Worm (Caenorhabditis elegans) whole organism, L3 larva: ENCODE results near the gene F29A7.6.

Experiments used
- R02D3.7 ChIP-seq: fragments of 150-350 bp; optimal IDR thresholded peaks from 2 replicates; lab custom pipeline; 2014; ENCODE audit warnings: missing biosample characterization, missing genetic modification characterization
- ama-1 ChIP-seq: fragments of 150-350 bp; optimal IDR thresholded peaks from 2 replicates; lab custom pipeline; 2018
- ceh-82 ChIP-seq: fragments of 150-350 bp; optimal IDR thresholded peaks from 2 replicates; lab custom pipeline; 2014; ENCODE audit warnings: missing biosample characterization, missing genetic modification characterization
- ceh-9 ChIP-seq: sonication (generic microtip); optimal IDR thresholded peaks from 2 replicates; lab custom pipeline; 2018; ENCODE audit warnings: missing biosample characterization, missing genetic modification characterization
- daf-12 ChIP-seq: fragments of 150-350 bp; optimal IDR thresholded peaks from 2 replicates; lab custom pipeline; 2014; ENCODE audit warnings: missing biosample characterization, missing genetic modification reagents, missing genetic modification characterization
- fkh-10 ChIP-seq: sonication (generic microtip); optimal IDR thresholded peaks from 2 replicates; lab custom pipeline; 2017; ENCODE audit warnings: missing biosample characterization, missing genetic modification reagents, missing genetic modification characterization
- mdl-1 ChIP-seq: fragments of 150-350 bp; optimal IDR thresholded peaks from 2 replicates; lab custom pipeline; 2014; ENCODE audit warnings: missing biosample characterization, missing genetic modification characterization
- nhr-11 ChIP-seq: fragments of 150-350 bp; optimal IDR thresholded peaks from 2 replicates; lab custom pipeline; 2014; ENCODE audit warnings: missing biosample characterization, missing genetic modification characterization
- nhr-237 ChIP-seq: fragments of 150-350 bp; optimal IDR thresholded peaks from 2 replicates; lab custom pipeline; 2014; ENCODE audit warnings: missing biosample characterization, missing genetic modification characterization
- nhr-25 ChIP-seq: sonication (generic microtip); optimal IDR thresholded peaks from 2 replicates; lab custom pipeline; 2017; ENCODE audit warnings: missing biosample characterization, missing genetic modification characterization
- nhr-76 ChIP-seq: fragments of 150-350 bp; sonication (generic microtip); optimal IDR thresholded peaks from 5 replicates; lab custom pipeline; 2014; ENCODE audit warnings: missing biosample characterization, missing genetic modification characterization
- pha-4 ChIP-seq: fragments of 150-350 bp; optimal IDR thresholded peaks from 2 replicates; lab custom pipeline; 2014; ENCODE audit warnings: missing biosample characterization, missing genetic modification reagents, missing genetic modification characterization
- snpc-4 ChIP-seq: fragments of 150-350 bp; optimal IDR thresholded peaks from 2 replicates; lab custom pipeline; 2014; ENCODE audit warnings: missing biosample characterization, missing genetic modification characterization
- unc-62 ChIP-seq: fragments of 150-350 bp; sonication (generic microtip); optimal IDR thresholded peaks from 4 replicates; lab custom pipeline; 2014; ENCODE audit warnings: missing biosample characterization, missing genetic modification reagents, missing genetic modification characterization

DNA sequence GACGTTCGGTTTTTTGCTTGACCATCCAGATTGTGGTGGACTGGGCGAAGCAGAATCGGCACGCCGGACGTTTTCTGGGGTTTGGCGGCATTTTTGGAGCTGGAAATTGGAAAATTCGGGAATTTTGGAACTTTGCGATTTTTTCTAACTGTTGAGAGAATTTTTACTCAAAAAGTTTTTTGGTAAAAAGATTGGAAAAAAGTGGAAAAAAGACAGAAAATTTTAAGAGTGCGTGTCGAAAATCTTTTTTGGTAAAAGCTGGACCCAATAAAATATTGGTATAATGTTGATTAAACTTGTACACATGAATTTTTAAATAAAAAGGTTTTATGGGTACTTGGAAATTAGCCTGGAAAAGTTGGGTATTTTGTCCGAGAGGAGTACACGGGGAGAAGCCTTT lies 10.2 kb downstream of the F29A7.6 start, which contains the start of gene T05A8.7:
- TF ChIP-seq ceh-9 (tag; lab: Kevin White, UChicago) (no peak), nhr-11 (tag; lab: Kevin White, UChicago) (no peak), nhr-237 (no peak), R02D3.7 (tag; lab: Kevin White, UChicago) (no peak), snpc-4 (tag; lab: Kevin White, UChicago) (no peak), mdl-1 (tag; lab: Kevin White, UChicago) (no peak), unc-62 (GFP tag; lab: Kevin White, UChicago) (no peak), fkh-10 (GFP tag; lab: Kevin White, UChicago) (no peak), daf-12 (tag; lab: Kevin White, UChicago) (no peak), nhr-76 (no peak), pha-4 (tag; lab: Kevin White, UChicago) (no peak), ceh-82 (tag; lab: Kevin White, UChicago) (no peak), nhr-25 (tag; lab: Kevin White, UChicago) (no peak), ama-1 (no peak)
